Comparison of ENCODE assay signal across 2 worm cellular contexts in the genomic region with DNA sequence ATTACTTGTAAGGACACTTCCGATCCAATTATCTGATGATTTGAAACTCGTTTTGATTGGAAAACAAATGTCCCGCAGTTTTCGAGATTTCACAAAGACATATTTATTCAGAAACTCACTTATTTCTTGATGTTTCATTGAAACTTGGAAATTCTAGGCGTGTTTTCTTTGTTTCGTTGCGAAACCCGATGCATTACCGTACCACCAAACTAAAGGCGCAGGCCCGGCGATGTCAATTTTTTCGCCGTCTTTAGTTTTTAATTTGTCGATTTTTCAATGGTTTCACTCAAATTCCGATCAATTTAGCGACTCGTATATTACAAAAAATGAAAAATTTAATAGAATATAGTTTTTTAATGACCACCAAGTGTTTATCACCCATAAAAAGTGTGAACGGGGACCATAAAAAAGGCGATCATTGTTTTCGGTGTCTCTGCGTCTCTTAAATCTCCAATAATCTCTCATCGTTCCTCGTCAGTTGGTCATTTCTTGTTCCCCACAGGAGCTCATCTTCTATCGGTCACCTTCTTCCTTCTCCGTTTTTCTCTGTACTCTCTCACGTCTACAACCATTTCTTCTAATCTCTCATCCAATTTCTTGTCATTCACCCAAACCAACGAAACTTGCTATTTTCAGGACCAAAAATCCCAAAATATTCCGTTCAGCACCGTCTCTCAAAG.
TF ChIP-seq lines count a peak whose summit lies in the region.

Gene clr-1 (plus strand): TSS at position 630 of the 680 bp plus-strand sequence.

TF ChIP-seq in whole organism, L1 larva, 84 proteins besides CTCF, POLR2A, EP300 and RAD21 (continued from another document):
- TF ChIP-seq efl-1 (optimal IDR thresholded peaks at IDR 0.05; lab: Kevin White, UChicago) (no peak), efl-1 (GFP tag; optimal IDR thresholded peaks at IDR 0.05 in 1 of 2; lab: Kevin White, UChicago) (peak in 1 of 2 experiments; percentile 34), irx-1 (tag; optimal IDR thresholded peaks at IDR 0.05; lab: Kevin White, UChicago) (no peak)

TF ChIP-seq in whole organism, L4 larva, 104 proteins besides CTCF, POLR2A, EP300 and RAD21 (continued from another document):
- peak in 1 of 2 experiments; percentile 29 for TF ChIP-seq unc-62 (GFP tag; optimal IDR thresholded peaks at IDR 0.05 in 1 of 2; lab: Kevin White, UChicago)
- no peak for TF ChIP-seq unc-62 (tag; optimal IDR thresholded peaks at IDR 0.05; lab: Kevin White, UChicago)
- TF ChIP-seq ceh-28 (tag; optimal IDR thresholded peaks at IDR 0.05; lab: Kevin White, UChicago), result no peak
- TF ChIP-seq lsy-2 (tag; optimal IDR thresholded peaks at IDR 0.05; lab: Kevin White, UChicago), result no peak
- peak; percentile 33; the same call in 1 of the 2 replicates for TF ChIP-seq lin-38 (GFP tag; IDR thresholded peaks at IDR 0.05; lab: Robert Waterston, UW)
- no peak for TF ChIP-seq nhr-102 (tag; optimal IDR thresholded peaks at IDR 0.05; lab: Kevin White, UChicago)
- 0 out of 2 replicates have a peak, but pooled peaks have one; percentile 36 for TF ChIP-seq daf-19 (GFP tag; conservative IDR thresholded peaks at IDR 0.05; lab: Robert Waterston, UW)
- no peak for TF ChIP-seq nhr-237 (tag; optimal IDR thresholded peaks at IDR 0.05; lab: Kevin White, UChicago)
- TF ChIP-seq daf-8 (GFP tag; IDR thresholded peaks at IDR 0.05; lab: Robert Waterston, UW), result no peak
- no peak for TF ChIP-seq F49E8.2 (tag; optimal IDR thresholded peaks at IDR 0.05; lab: Kevin White, UChicago; ENCODE audit: borderline replicate concordance)
- no peak for TF ChIP-seq zfp-2 (tag; optimal IDR thresholded peaks at IDR 0.05; lab: Kevin White, UChicago)
